Fruit fly (Drosophila melanogaster) whole organism, pupa: ENCODE measurements around the gene CG33282.

Experiments used
- CG10348 ChIP-seq: fragments of 200-800 bp; sonication (Bioruptor generic); IDR thresholded peaks from 2 replicates; pipeline ENCODE4 v1.3.6; 2022; ENCODE audit warnings: missing biosample characterization, missing genetic modification characterization
- CG12605 ChIP-seq: fragments of 200-800 bp; sonication (Bioruptor generic); IDR thresholded peaks from 2 replicates; pipeline ENCODE4 v1.3.6; 2022; ENCODE audit warnings: missing biosample characterization, missing genetic modification characterization
- CG13204 ChIP-seq: fragments of 200-800 bp; sonication (Bioruptor generic); optimal IDR thresholded peaks from 2 replicates; lab custom pipeline; 2018; ENCODE audit warnings: missing biosample characterization, mild to moderate bottlenecking, missing genetic modification characterization, moderate library complexity
- CG14655 ChIP-seq: fragments of 200-800 bp; sonication (Bioruptor generic); optimal IDR thresholded peaks from 3 replicates; lab custom pipeline; 2017; ENCODE audit warnings: mild to moderate bottlenecking, missing biosample characterization, missing genetic modification reagents, missing genetic modification characterization
- CG15710 ChIP-seq: fragments of 200-800 bp; sonication (Bioruptor generic); optimal IDR thresholded peaks from 2 replicates; lab custom pipeline; 2018; ENCODE audit warnings: missing biosample characterization, mild to moderate bottlenecking, missing genetic modification characterization, moderate library complexity
- CG17806 ChIP-seq: fragments of 200-800 bp; sonication (Bioruptor generic); optimal IDR thresholded peaks from 2 replicates; lab custom pipeline; 2018; ENCODE audit warnings: missing biosample characterization, mild to moderate bottlenecking, missing genetic modification characterization, moderate library complexity
- CG32121 ChIP-seq: fragments of 200-800 bp; sonication (Bioruptor generic); IDR thresholded peaks from 2 replicates; pipeline ENCODE4 v1.3.6; 2022; ENCODE audit warnings: missing biosample characterization, missing genetic modification characterization
- CG34367 ChIP-seq: fragments of 200-800 bp; sonication (Bioruptor generic); optimal IDR thresholded peaks from 2 replicates; lab custom pipeline; 2018; ENCODE audit warnings: missing biosample characterization, mild to moderate bottlenecking, missing genetic modification characterization
- CG4496 ChIP-seq: fragments of 200-800 bp; sonication (Bioruptor generic); IDR thresholded peaks from 3 replicates; pipeline ENCODE4 v1.3.6; 2022; ENCODE audit warnings: missing biosample characterization, missing genetic modification characterization
- CG8159 ChIP-seq: fragments of 200-800 bp; sonication (Bioruptor generic); optimal IDR thresholded peaks from 3 replicates; lab custom pipeline; 2018; ENCODE audit warnings: missing biosample characterization, mild to moderate bottlenecking, missing genetic modification characterization, moderate library complexity
- CG8301 ChIP-seq: fragments of 200-800 bp; sonication (Bioruptor generic); optimal IDR thresholded peaks from 2 replicates; lab custom pipeline; 2018; ENCODE audit warnings: missing biosample characterization, mild to moderate bottlenecking, missing genetic modification characterization
- CG9948 ChIP-seq: fragments of 200-800 bp; sonication (Bioruptor generic); optimal IDR thresholded peaks from 2 replicates; lab custom pipeline; 2018; ENCODE audit warnings: missing biosample characterization, mild to moderate bottlenecking, missing genetic modification characterization, moderate library complexity
- D1 ChIP-seq: fragments of 200-800 bp; sonication (Bioruptor generic); optimal IDR thresholded peaks from 2 replicates; lab custom pipeline; 2018; ENCODE audit warnings: missing biosample characterization, mild to moderate bottlenecking, missing genetic modification characterization, moderate library complexity
- EcR ChIP-seq: fragments of 200-800 bp; sonication (Bioruptor generic); optimal IDR thresholded peaks from 3 replicates; lab custom pipeline; 2019; ENCODE audit warnings: missing biosample characterization, missing genetic modification characterization, mild to moderate bottlenecking, moderate library complexity, missing genetic modification reagents
- Ets98B ChIP-seq: fragments of 200-800 bp; sonication (Bioruptor generic); IDR thresholded peaks from 2 replicates; pipeline ENCODE4 v1.3.6; 2022; ENCODE audit warnings: missing biosample characterization, missing genetic modification characterization
- Pif1A ChIP-seq: fragments of 200-800 bp; sonication (Bioruptor generic); optimal IDR thresholded peaks from 3 replicates; lab custom pipeline; 2016; ENCODE audit warnings: missing biosample characterization, missing genetic modification characterization
- Pif1B ChIP-seq: fragments of 200-800 bp; sonication (Bioruptor generic); optimal IDR thresholded peaks from 3 replicates; lab custom pipeline; 2016; ENCODE audit warnings: missing biosample characterization, missing genetic modification characterization
- Snoo ChIP-seq: fragments of 200-800 bp; sonication (Bioruptor generic); optimal IDR thresholded peaks from 3 replicates; lab custom pipeline; 2017; ENCODE audit warnings: missing biosample characterization, mild to moderate bottlenecking, missing genetic modification characterization, inconsistent platforms
- fd96Ca ChIP-seq: fragments of 200-800 bp; sonication (Bioruptor generic); IDR thresholded peaks from 3 replicates; pipeline ENCODE4 v1.3.6; 2022; ENCODE audit warnings: missing biosample characterization, missing genetic modification characterization
- gl ChIP-seq: fragments of 200-800 bp; sonication (Bioruptor generic); optimal IDR thresholded peaks from 2 replicates; lab custom pipeline; 2018; ENCODE audit warnings: missing biosample characterization, mild to moderate bottlenecking, missing genetic modification characterization
- rn ChIP-seq: fragments of 200-800 bp; sonication (Bioruptor generic); IDR thresholded peaks from 2 replicates; pipeline ENCODE4 v1.3.6; 2022; ENCODE audit warnings: missing biosample characterization, missing genetic modification characterization

Gene CG33282

dm6 chr2L:3372483-3372929 lies 44.8 kb downstream of the CG33282 start:
- TF ChIP-seq D1 (tag; lab: Kevin White, UChicago) (no peak), CG13204 (GFP tag; lab: Kevin White, UChicago) (no peak), gl (tag; lab: Kevin White, UChicago) (no peak), fd96Ca (GFP tag; lab: Robert Waterston, UW) (peak; percentile 35; the same call in 1 of the 3 replicates), CG32121 (GFP tag; lab: Robert Waterston, UW) (peak; percentile 41; the same call in 1 of the 2 replicates), CG8301 (peak; percentile 24), EcR (GFP tag; lab: Kevin White, UChicago) (no peak), Pif1A (GFP tag; lab: Kevin White, UChicago) (peak; percentile 39), CG9948 (tag; lab: Kevin White, UChicago) (no peak), CG15710 (peak; percentile 2), Pif1B (GFP tag; lab: Kevin White, UChicago) (no peak), CG10348 (GFP tag; lab: Robert Waterston, UW) (no peak), CG17806 (tag; lab: Kevin White, UChicago) (peak; percentile 3), rn (GFP tag; lab: Robert Waterston, UW) (no peak), CG14655 (GFP tag; lab: Kevin White, UChicago) (peak; percentile 29), CG34367 (tag; lab: Kevin White, UChicago) (no peak), CG8159 (tag; lab: Kevin White, UChicago) (peak; percentile 20), Ets98B (GFP tag; lab: Robert Waterston, UW) (peak; percentile 49), Snoo (tag; lab: Kevin White, UChicago) (no peak), CG12605 (GFP tag; lab: Robert Waterston, UW) (no peak), CG4496 (peak; percentile 47; the same call in 1 of the 3 replicates)

- no peak for TF ChIP-seq CG14655 (GFP tag; lab: Kevin White, UChicago)
- TF ChIP-seq EcR (GFP tag; lab: Kevin White, UChicago): no peak
- no peak for TF ChIP-seq fd96Ca (GFP tag; lab: Robert Waterston, UW)
- no peak for TF ChIP-seq Pif1B (GFP tag; lab: Kevin White, UChicago)
- no peak for TF ChIP-seq CG13204 (GFP tag; lab: Kevin White, UChicago)
- TF ChIP-seq CG9948 (tag; lab: Kevin White, UChicago): no peak
- TF ChIP-seq CG10348 (GFP tag; lab: Robert Waterston, UW): no peak
- no peak for TF ChIP-seq CG15710
- no peak for TF ChIP-seq CG17806 (tag; lab: Kevin White, UChicago)
- no peak for TF ChIP-seq Snoo (tag; lab: Kevin White, UChicago)
- TF ChIP-seq CG8159 (tag; lab: Kevin White, UChicago): no peak
- TF ChIP-seq D1 (tag; lab: Kevin White, UChicago): no peak
- no peak for TF ChIP-seq rn (GFP tag; lab: Robert Waterston, UW)
- TF ChIP-seq CG12605 (GFP tag; lab: Robert Waterston, UW): no peak
- TF ChIP-seq CG8301: no peak
These were observed 45.5 kb downstream of the CG33282 start, which contains the start of gene GramD1B for dm6 chr2L:3373242-3373641. Gene GramD1B, minus strand, starts transcription at chr2L:3373372.

- TF ChIP-seq EcR (GFP tag; lab: Kevin White, UChicago) (no peak), CG17806 (tag; lab: Kevin White, UChicago) (no peak), CG15710 (no peak), CG14655 (GFP tag; lab: Kevin White, UChicago) (no peak), CG34367 (tag; lab: Kevin White, UChicago) (no peak), CG4496 (no peak), CG9948 (tag; lab: Kevin White, UChicago) (no peak)
These were observed 47.9 kb downstream of the CG33282 start, which contains the start of gene CG15412 for dm6 chr2L:3375611-3376010. Gene CG15412, minus strand, starts transcription at chr2L:3375711.

- no peak for TF ChIP-seq CG13204 (GFP tag; lab: Kevin White, UChicago)
- TF ChIP-seq CG8301: peak; percentile 59
- TF ChIP-seq Ets98B (GFP tag; lab: Robert Waterston, UW): peak; percentile 42
- peak; percentile 65 for TF ChIP-seq CG14655 (GFP tag; lab: Kevin White, UChicago)
- no peak for TF ChIP-seq Pif1B (GFP tag; lab: Kevin White, UChicago)
- no peak for TF ChIP-seq CG12605 (GFP tag; lab: Robert Waterston, UW)
- TF ChIP-seq D1 (tag; lab: Kevin White, UChicago): no peak
- no peak for TF ChIP-seq Snoo (tag; lab: Kevin White, UChicago)
- peak; percentile 67 for TF ChIP-seq CG8159 (tag; lab: Kevin White, UChicago)
- TF ChIP-seq CG34367 (tag; lab: Kevin White, UChicago): peak; percentile 35
- TF ChIP-seq CG15710: peak; percentile 61
- peak; percentile 59 for TF ChIP-seq CG17806 (tag; lab: Kevin White, UChicago)
- TF ChIP-seq Pif1A (GFP tag; lab: Kevin White, UChicago): peak; percentile 54
- TF ChIP-seq CG10348 (GFP tag; lab: Robert Waterston, UW): 0 out of 2 replicates have a peak, but pooled peaks have one; percentile 14
- peak; percentile 67 for TF ChIP-seq CG4496
- TF ChIP-seq rn (GFP tag; lab: Robert Waterston, UW): peak; percentile 62
- TF ChIP-seq CG9948 (tag; lab: Kevin White, UChicago): peak; percentile 62
- peak; percentile 76 for TF ChIP-seq fd96Ca (GFP tag; lab: Robert Waterston, UW)
- peak; percentile 56; the same call in 1 of the 2 replicates for TF ChIP-seq CG32121 (GFP tag; lab: Robert Waterston, UW)
- no peak for TF ChIP-seq gl (tag; lab: Kevin White, UChicago)
- TF ChIP-seq EcR (GFP tag; lab: Kevin White, UChicago): no peak
These were observed 49.0 kb downstream of the CG33282 start, which contains the start of the genes CG9662 and Ptpa for dm6 chr2L:3376684-3377086. Gene CG9662, minus strand, starts transcription at chr2L:3376737. Gene Ptpa, plus strand, starts transcription at chr2L:3377002.
